Fruit fly (Drosophila melanogaster): ENCODE data around the gene CG8813.
A peak's percentile ranks its signal among the peaks of the same experiment; 100 is the strongest.

Gene CG8813

DNA sequence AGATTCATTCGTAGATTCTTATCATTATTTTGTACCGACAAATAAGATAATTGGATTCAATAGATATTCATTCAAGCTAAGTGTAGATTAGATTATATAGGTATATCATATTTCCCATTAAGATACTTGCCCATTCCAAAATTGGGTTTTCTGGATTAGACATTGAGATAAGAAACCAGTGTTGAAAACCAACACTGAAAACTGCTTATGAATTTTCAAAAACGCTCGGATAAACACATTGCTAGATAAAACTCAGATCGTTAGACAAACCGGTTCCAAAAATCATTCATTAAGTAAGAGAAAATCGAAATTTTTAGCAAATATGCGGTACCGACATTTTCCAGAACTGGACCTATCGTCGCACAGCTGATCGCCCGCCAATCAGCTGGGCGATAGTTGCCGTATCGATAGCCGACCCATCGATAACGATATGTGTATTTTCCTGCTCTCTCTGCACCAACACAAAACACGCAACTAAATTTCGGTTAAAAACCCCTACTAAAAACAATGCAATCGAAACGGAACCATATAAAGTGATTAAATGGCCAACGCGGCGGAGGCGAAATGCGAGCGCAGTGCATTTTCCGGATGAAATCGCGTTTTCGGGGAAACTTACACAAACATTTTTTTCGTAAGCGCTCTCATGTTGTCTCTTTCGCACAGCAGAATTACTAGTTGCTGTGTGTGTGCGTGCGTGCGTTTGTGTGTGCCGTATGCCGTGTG lies 16.2 kb downstream of the CG8813 start, which contains the start of the genes NTPase and lilli (continued):
- TF ChIP-seq CG8944 (GFP tag; optimal IDR thresholded peaks at IDR 0.05), result peak; percentile 61
- no peak for TF ChIP-seq Dfd (GFP tag; optimal IDR thresholded peaks at IDR 0.05)
- TF ChIP-seq phol (tag; optimal IDR thresholded peaks at IDR 0.05), result peak; percentile 38
- TF ChIP-seq fd64A (GFP tag; optimal IDR thresholded peaks at IDR 0.05), result no peak
- TF ChIP-seq Sry-δ (GFP tag; optimal IDR thresholded peaks at IDR 0.05), result peak; percentile 84
- no peak for TF ChIP-seq Eip74EF (GFP tag; optimal IDR thresholded peaks at IDR 0.05)
- TF ChIP-seq wdn (GFP tag; IDR thresholded peaks at IDR 0.05), result 0 out of 2 replicates have a peak, but pooled peaks have one; percentile 49
- peak; percentile 87 for TF ChIP-seq CG14860 (GFP tag; IDR thresholded peaks at IDR 0.05; ENCODE audit: partially characterized antibody)
- peak; percentile 77 for TF ChIP-seq tio (GFP tag; optimal IDR thresholded peaks at IDR 0.05)
- TF ChIP-seq CG4730 (GFP tag; IDR thresholded peaks at IDR 0.05), result no peak
- peak; percentile 12 for TF ChIP-seq CG1792 (GFP tag; optimal IDR thresholded peaks at IDR 0.05)
- TF ChIP-seq Nf-YA (GFP tag; IDR thresholded peaks at IDR 0.05), result no peak
- peak; percentile 94 for TF ChIP-seq CG7963 (GFP tag; IDR thresholded peaks at IDR 0.05; ENCODE audit: partially characterized antibody)
- no peak for TF ChIP-seq Ravus (GFP tag; IDR thresholded peaks at IDR 0.05)
- peak; percentile 70 for TF ChIP-seq CG2116 (GFP tag; optimal IDR thresholded peaks at IDR 0.05)
- peak; percentile 89 for TF ChIP-seq hb (GFP tag; IDR thresholded peaks at IDR 0.05; ENCODE audit: partially characterized antibody)
- peak; percentile 31 for TF ChIP-seq CG11723 (GFP tag; optimal IDR thresholded peaks at IDR 0.05)
- TF ChIP-seq tna (GFP tag; IDR thresholded peaks at IDR 0.05; ENCODE audit: partially characterized antibody), result peak; percentile 86
- peak; percentile 68 for TF ChIP-seq Hmx (GFP tag; optimal IDR thresholded peaks at IDR 0.05)
- peak; percentile 34 for TF ChIP-seq CG14710 (tag; optimal IDR thresholded peaks at IDR 0.05)
- peak; percentile 95 for TF ChIP-seq CG10267 (tag; optimal IDR thresholded peaks at IDR 0.05)
- no peak for TF ChIP-seq danr (GFP tag; IDR thresholded peaks at IDR 0.05)
- peak; percentile 38 for TF ChIP-seq CG7556 (GFP tag; optimal IDR thresholded peaks at IDR 0.05)
- peak; percentile 48 for TF ChIP-seq Bdp1 (GFP tag; optimal IDR thresholded peaks at IDR 0.05)
- peak; percentile 20 to 65 for TF ChIP-seq tll (GFP tag; optimal IDR thresholded peaks at IDR 0.05)
- TF ChIP-seq Mes4 (GFP tag; optimal IDR thresholded peaks at IDR 0.05), result peak; percentile 25
- TF ChIP-seq Lim3 (GFP tag; IDR thresholded peaks at IDR 0.05), result no peak
- peak; percentile 75; the same call in 3 of the 4 replicates for TF ChIP-seq chinmo (GFP tag; IDR thresholded peaks at IDR 0.05; ENCODE audit: partially characterized antibody)
- TF ChIP-seq pros (GFP tag; optimal IDR thresholded peaks at IDR 0.05), result no peak
- TF ChIP-seq CG8359 (GFP tag; optimal IDR thresholded peaks at IDR 0.05; ENCODE audit: borderline replicate concordance), result no peak
- no peak for TF ChIP-seq MTF-1 (GFP tag; optimal IDR thresholded peaks at IDR 0.05; ENCODE audit: borderline replicate concordance)
- no peak for TF ChIP-seq CTCF (GFP tag; optimal IDR thresholded peaks at IDR 0.05)
- TF ChIP-seq CG17568 (GFP tag; optimal IDR thresholded peaks at IDR 0.05), result peak; percentile 40
- TF ChIP-seq CG11560 (tag; IDR thresholded peaks at IDR 0.05), result no peak
- peak; percentile 45 for TF ChIP-seq Aef1 (GFP tag; IDR thresholded peaks at IDR 0.05)
- TF ChIP-seq onecut (GFP tag; IDR thresholded peaks at IDR 0.05), result peak; percentile 35
- no peak for TF ChIP-seq fd102C (GFP tag; optimal IDR thresholded peaks at IDR 0.05)
- TF ChIP-seq slp2 (GFP tag; optimal IDR thresholded peaks at IDR 0.05), result peak; percentile 72
- TF ChIP-seq CG16779 (GFP tag; IDR thresholded peaks at IDR 0.05), result no peak
- peak; percentile 94 for TF ChIP-seq zen2 (GFP tag; IDR thresholded peaks at IDR 0.05; ENCODE audit: partially characterized antibody)
- TF ChIP-seq CG14965 (GFP tag; optimal IDR thresholded peaks at IDR 0.05; ENCODE audit: borderline replicate concordance), result no peak
- peak; percentile 64 for TF ChIP-seq repo (GFP tag; optimal IDR thresholded peaks at IDR 0.05)
- peak; percentile 28; the same call in 1 of the 2 replicates for TF ChIP-seq CG32767 (GFP tag; IDR thresholded peaks at IDR 0.05)
- TF ChIP-seq CG13424 (tag; optimal IDR thresholded peaks at IDR 0.05), result no peak
- TF ChIP-seq Max (GFP tag; optimal IDR thresholded peaks at IDR 0.05), result peak; percentile 53
- TF ChIP-seq NC2α (GFP tag; optimal IDR thresholded peaks at IDR 0.05), result no peak
- TF ChIP-seq ERR (GFP tag; optimal IDR thresholded peaks at IDR 0.05), result peak; percentile 74
- TF ChIP-seq Oaz (GFP tag; IDR thresholded peaks at IDR 0.05), result 0 out of 2 replicates have a peak, but pooled peaks have one; percentile 28
- TF ChIP-seq aop (GFP tag; IDR thresholded peaks at IDR 0.05), result no peak
